Worm (Caenorhabditis elegans) whole organism, late embryonic: Measurements from ENCODE around the gene F17C11.11.

Source experiments
- C08G9.2 ChIP-seq: sonication (generic microtip); optimal IDR thresholded peaks from 2 replicates; lab custom pipeline; 2016; ENCODE audit warnings: mild to moderate bottlenecking, missing genetic modification characterization, moderate library complexity, missing compliant biosample characterization
- C38D4.7 ChIP-seq: fragments of 200-800 bp; sonication (Bioruptor generic); optimal IDR thresholded peaks from 2 replicates; lab custom pipeline; 2018; ENCODE audit warnings: mild to moderate bottlenecking, missing genetic modification characterization, moderate library complexity, missing compliant biosample characterization
- F13H6.1 ChIP-seq: sonication (generic microtip); optimal IDR thresholded peaks from 2 replicates; lab custom pipeline; 2016; ENCODE audit warnings: missing genetic modification characterization, missing compliant biosample characterization
- K02D7.2 ChIP-seq: sonication (generic microtip); optimal IDR thresholded peaks from 2 replicates; lab custom pipeline; 2017; ENCODE audit warnings: mild to moderate bottlenecking, missing genetic modification characterization, missing compliant biosample characterization
- T23F11.4 ChIP-seq: fragments of 200-800 bp; sonication (Bioruptor generic); optimal IDR thresholded peaks from 2 replicates; lab custom pipeline; 2018; ENCODE audit warnings: mild to moderate bottlenecking, missing genetic modification characterization, missing compliant biosample characterization
- ceh-18 ChIP-seq: sonication (generic microtip); optimal IDR thresholded peaks from 2 replicates; lab custom pipeline; 2016; ENCODE audit warnings: missing genetic modification characterization, missing compliant biosample characterization
- ceh-2 ChIP-seq: sonication (generic microtip); optimal IDR thresholded peaks from 2 replicates; lab custom pipeline; 2016; ENCODE audit warnings: missing genotype, missing genetic modification characterization, missing compliant biosample characterization
- ceh-22 ChIP-seq: sonication (generic microtip); optimal IDR thresholded peaks from 2 replicates; lab custom pipeline; 2017; ENCODE audit warnings: missing biosample characterization, missing genetic modification characterization
- ceh-30 ChIP-seq: fragments of 150-350 bp; optimal IDR thresholded peaks from 2 replicates; lab custom pipeline; 2014; ENCODE audit warnings: missing biosample characterization, missing genetic modification characterization
- ceh-34 ChIP-seq: sonication (generic microtip); optimal IDR thresholded peaks from 2 replicates; lab custom pipeline; 2016; ENCODE audit warnings: mild to moderate bottlenecking, missing genetic modification characterization, missing compliant biosample characterization
- ceh-48 ChIP-seq: sonication (generic microtip); optimal IDR thresholded peaks from 2 replicates; lab custom pipeline; 2016; ENCODE audit warnings: missing genetic modification characterization, inconsistent platforms, missing compliant biosample characterization
- ceh-6 ChIP-seq: fragments of 200-800 bp; sonication (Bioruptor generic); optimal IDR thresholded peaks from 2 replicates; lab custom pipeline; 2018; ENCODE audit warnings: mild to moderate bottlenecking, missing genetic modification characterization, missing compliant biosample characterization
- ceh-9 ChIP-seq: sonication (generic microtip); optimal IDR thresholded peaks from 2 replicates; lab custom pipeline; 2016; ENCODE audit warnings: mild to moderate bottlenecking, missing genetic modification characterization, inconsistent platforms, missing compliant biosample characterization
- che-1 ChIP-seq: sonication (generic microtip); optimal IDR thresholded peaks from 2 replicates; lab custom pipeline; 2016; ENCODE audit warnings: mild to moderate bottlenecking, missing genetic modification characterization, missing compliant biosample characterization
- dmd-4 ChIP-seq: sonication (generic microtip); optimal IDR thresholded peaks from 2 replicates; lab custom pipeline; 2016; ENCODE audit warnings: borderline replicate concordance, missing genetic modification characterization, missing compliant biosample characterization
- dve-1 ChIP-seq: sonication (generic microtip); optimal IDR thresholded peaks from 2 replicates; lab custom pipeline; 2017; ENCODE audit warnings: antibody characterized with exemption, mild to moderate bottlenecking, missing genetic modification characterization, missing compliant biosample characterization
- elt-2 ChIP-seq: sonication (generic microtip); optimal IDR thresholded peaks from 2 replicates; lab custom pipeline; 2016; ENCODE audit warnings: missing genetic modification reagents, missing genetic modification characterization, missing compliant biosample characterization
- ets-4 ChIP-seq: sonication (generic microtip); optimal IDR thresholded peaks from 2 replicates; lab custom pipeline; 2016; ENCODE audit warnings: missing genetic modification characterization, missing compliant biosample characterization
- eyg-1 ChIP-seq: sonication (generic microtip); optimal IDR thresholded peaks from 2 replicates; lab custom pipeline; 2016; ENCODE audit warnings: missing genotype, missing genetic modification characterization, missing compliant biosample characterization
- fax-1 ChIP-seq: sonication (generic microtip); optimal IDR thresholded peaks from 2 replicates; lab custom pipeline; 2016; ENCODE audit warnings: missing genotype, missing genetic modification characterization, missing compliant biosample characterization
- fkh-10 ChIP-seq: fragments of 150-350 bp; optimal IDR thresholded peaks from 2 replicates; lab custom pipeline; 2014; ENCODE audit warnings: missing biosample characterization, missing genetic modification reagents, missing genetic modification characterization
- fkh-6 ChIP-seq: sonication (generic microtip); optimal IDR thresholded peaks from 2 replicates; lab custom pipeline; 2016; ENCODE audit warnings: missing genetic modification characterization, missing compliant biosample characterization
- gmeb-2 ChIP-seq: sonication (generic microtip); optimal IDR thresholded peaks from 2 replicates; lab custom pipeline; 2016; ENCODE audit warnings: missing genetic modification characterization, inconsistent platforms, missing compliant biosample characterization
- hlh-30 ChIP-seq: sonication (generic microtip); optimal IDR thresholded peaks from 2 replicates; lab custom pipeline; 2017; ENCODE audit warnings: antibody characterized with exemption, missing genetic modification characterization, missing compliant biosample characterization; ENCODE audit not compliant: insufficient read depth
- hlh-6 ChIP-seq: sonication (generic microtip); optimal IDR thresholded peaks from 2 replicates; lab custom pipeline; 2016; ENCODE audit warnings: missing genotype, missing genetic modification characterization, missing compliant biosample characterization
- hlh-8 ChIP-seq: sonication (generic microtip); optimal IDR thresholded peaks from 2 replicates; lab custom pipeline; 2016; ENCODE audit warnings: missing genotype, missing genetic modification characterization, missing compliant biosample characterization
- lim-6 ChIP-seq: sonication (generic microtip); optimal IDR thresholded peaks from 2 replicates; lab custom pipeline; 2016; ENCODE audit warnings: missing genetic modification characterization, missing compliant biosample characterization
- nfya-1 ChIP-seq: sonication (generic microtip); optimal IDR thresholded peaks from 2 replicates; lab custom pipeline; 2017; ENCODE audit warnings: missing genetic modification characterization, mild to moderate bottlenecking, missing compliant biosample characterization, antibody characterized with exemption, moderate library complexity
- nhr-11 ChIP-seq: fragments of 150-350 bp; optimal IDR thresholded peaks from 2 replicates; lab custom pipeline; 2014; ENCODE audit warnings: missing biosample characterization, missing genetic modification characterization
- odd-2 ChIP-seq: sonication (generic microtip); optimal IDR thresholded peaks from 2 replicates; lab custom pipeline; 2017; ENCODE audit warnings: antibody characterized with exemption, mild to moderate bottlenecking, missing genetic modification characterization, missing compliant biosample characterization
- pat-9 ChIP-seq: fragments of 200-800 bp; sonication (Bioruptor generic); optimal IDR thresholded peaks from 2 replicates; lab custom pipeline; 2018; ENCODE audit warnings: mild to moderate bottlenecking, missing genetic modification characterization, moderate library complexity, missing compliant biosample characterization
- pax-1 ChIP-seq: fragments of 150-350 bp; optimal IDR thresholded peaks from 2 replicates; lab custom pipeline; 2014; ENCODE audit warnings: missing biosample characterization, missing genetic modification characterization
- pha-4 ChIP-seq: fragments of 150-350 bp; optimal IDR thresholded peaks from 2 replicates; lab custom pipeline; 2018; ENCODE audit warnings: missing biosample characterization, missing genetic modification reagents, missing genetic modification characterization
- pqm-1 ChIP-seq: sonication (generic microtip); optimal IDR thresholded peaks from 2 replicates; lab custom pipeline; 2016; ENCODE audit warnings: missing genetic modification characterization, missing compliant biosample characterization
- pros-1 ChIP-seq: fragments of 150-350 bp; optimal IDR thresholded peaks from 2 replicates; lab custom pipeline; 2014; ENCODE audit warnings: missing biosample characterization, missing genetic modification reagents, missing genetic modification characterization
- ref-2 ChIP-seq: sonication (generic microtip); optimal IDR thresholded peaks from 2 replicates; lab custom pipeline; 2016; ENCODE audit warnings: missing genetic modification characterization, missing compliant biosample characterization
- rnt-1 ChIP-seq: sonication (generic microtip); optimal IDR thresholded peaks from 2 replicates; lab custom pipeline; 2016; ENCODE audit warnings: missing genetic modification characterization, missing compliant biosample characterization
- sdc-2 ChIP-seq: sonication (generic microtip); optimal IDR thresholded peaks from 2 replicates; lab custom pipeline; 2016; ENCODE audit warnings: missing genotype, missing genetic modification characterization, missing compliant biosample characterization
- syd-9 ChIP-seq: sonication (generic microtip); optimal IDR thresholded peaks from 2 replicates; lab custom pipeline; 2016; ENCODE audit warnings: mild to moderate bottlenecking, missing genetic modification characterization, moderate library complexity, missing compliant biosample characterization
- tbx-2 ChIP-seq: sonication (generic microtip); optimal IDR thresholded peaks from 2 replicates; lab custom pipeline; 2016; ENCODE audit warnings: missing genetic modification characterization, missing compliant biosample characterization
- unc-42 ChIP-seq: sonication (generic microtip); optimal IDR thresholded peaks from 2 replicates; lab custom pipeline; 2016; ENCODE audit warnings: missing genotype, missing genetic modification characterization, missing compliant biosample characterization
- unc-55 ChIP-seq: sonication (generic microtip); optimal IDR thresholded peaks from 2 replicates; lab custom pipeline; 2017; ENCODE audit warnings: missing biosample characterization, missing genetic modification reagents, missing genetic modification characterization
- zip-5 ChIP-seq: sonication (generic microtip); optimal IDR thresholded peaks from 2 replicates; lab custom pipeline; 2016; ENCODE audit warnings: missing genetic modification characterization, missing compliant biosample characterization
- ztf-16 ChIP-seq: sonication (generic microtip); optimal IDR thresholded peaks from 2 replicates; lab custom pipeline; 2017; ENCODE audit warnings: missing genetic modification characterization, missing compliant biosample characterization

Gene F17C11.11

ce11 chrV:10970070-10970469 is 31.5 kb upstream of the F17C11.11 start, which contains the start of gene F17C11.22:
F17C11.22 (minus strand) TSS chrV:10970170.
- TF ChIP-seq gmeb-2 (tag; lab: Kevin White, UChicago) (no peak), nhr-11 (tag; lab: Kevin White, UChicago) (no peak)

- TF ChIP-seq K02D7.2 (tag; lab: Kevin White, UChicago) (no peak), ceh-6 (GFP tag; lab: Kevin White, UChicago) (no peak), zip-5 (tag; lab: Kevin White, UChicago) (no peak), ets-4 (tag; lab: Kevin White, UChicago) (no peak), ceh-18 (no peak), elt-2 (tag; lab: Kevin White, UChicago) (no peak), pros-1 (tag; lab: Kevin White, UChicago) (no peak), F13H6.1 (no peak)
Measured at ce11 chrV:10967594-10968273, 29.1 kb upstream of the F17C11.11 start.

ce11 chrV:10966874-10967273 is 28.3 kb upstream of the F17C11.11 start:
- TF ChIP-seq pax-1 (no peak), pha-4 (tag; lab: Kevin White, UChicago) (no peak), ceh-18 (no peak), zip-5 (tag; lab: Kevin White, UChicago) (no peak), lim-6 (tag; lab: Kevin White, UChicago) (no peak), ceh-6 (GFP tag; lab: Kevin White, UChicago) (no peak), elt-2 (tag; lab: Kevin White, UChicago) (no peak), ceh-2 (tag; lab: Kevin White, UChicago) (no peak)

- TF ChIP-seq unc-42 (tag; lab: Kevin White, UChicago) (peak; percentile 52), ceh-48 (tag; lab: Kevin White, UChicago) (no peak), pha-4 (tag; lab: Kevin White, UChicago) (no peak), sdc-2 (tag; lab: Kevin White, UChicago) (no peak), ref-2 (peak; percentile 72), zip-5 (tag; lab: Kevin White, UChicago) (no peak), fax-1 (tag; lab: Kevin White, UChicago) (no peak), syd-9 (tag; lab: Kevin White, UChicago) (peak; percentile 25), hlh-8 (tag; lab: Kevin White, UChicago) (peak; percentile 28), rnt-1 (tag; lab: Kevin White, UChicago) (peak; percentile 90), fkh-10 (GFP tag; lab: Kevin White, UChicago) (no peak), unc-55 (GFP tag; lab: Kevin White, UChicago) (peak; percentile 85), che-1 (no peak), hlh-30 (tag; lab: Kevin White, UChicago) (peak; percentile 18), fkh-6 (tag; lab: Kevin White, UChicago) (no peak), ceh-30 (no peak), ceh-2 (tag; lab: Kevin White, UChicago) (peak; percentile 18), K02D7.2 (tag; lab: Kevin White, UChicago) (no peak), ets-4 (tag; lab: Kevin White, UChicago) (peak; percentile 29), tbx-2 (tag; lab: Kevin White, UChicago) (peak; percentile 72), eyg-1 (no peak), ceh-22 (tag; lab: Kevin White, UChicago) (no peak), ceh-9 (tag; lab: Kevin White, UChicago) (no peak), dmd-4 (no peak), odd-2 (no peak), lim-6 (tag; lab: Kevin White, UChicago) (no peak), dve-1 (peak; percentile 85), C08G9.2 (tag; lab: Kevin White, UChicago) (no peak), elt-2 (tag; lab: Kevin White, UChicago) (no peak), ceh-34 (tag; lab: Kevin White, UChicago) (peak; percentile 69), hlh-6 (tag; lab: Kevin White, UChicago) (no peak), T23F11.4 (GFP tag; lab: Kevin White, UChicago) (no peak), ztf-16 (no peak), ceh-6 (GFP tag; lab: Kevin White, UChicago) (no peak), nfya-1 (peak; percentile 88), pqm-1 (tag; lab: Kevin White, UChicago) (peak; percentile 62), C38D4.7 (GFP tag; lab: Kevin White, UChicago) (no peak), pat-9 (peak; percentile 41), pros-1 (tag; lab: Kevin White, UChicago) (peak; percentile 5)
Measured at ce11 chrV:10965501-10965900, 26.9 kb upstream of the F17C11.11 start, which contains the start of the genes ctf-4 and eef-1G. ctf-4 (minus strand) TSS chrV:10965539. eef-1G (plus strand) TSS chrV:10965719.
